Fruit fly (Drosophila melanogaster) whole organism, embryonic: ENCODE measurements around the gene sordd2.

ENCODE experiments used
- Abd-B ChIP-seq: fragments of 200-800 bp; sonication (Bioruptor generic); optimal IDR thresholded peaks from 2 replicates; lab custom pipeline; 2018; ENCODE audit warnings: missing biosample characterization, mild to moderate bottlenecking, missing genetic modification characterization, moderate library complexity
- Ada2b ChIP-seq: fragments of 200-800 bp; sonication (Bioruptor generic); IDR thresholded peaks from 2 replicates; pipeline ENCODE4 v1.3.6; 2022; ENCODE audit warnings: missing biosample characterization, missing genetic modification characterization
- B-H1 ChIP-seq: fragments of 200-800 bp; sonication (Bioruptor generic); IDR thresholded peaks from 3 replicates; pipeline ENCODE4 v1.3.6; 2022; ENCODE audit warnings: missing biosample characterization, missing genetic modification characterization
- BtbVII ChIP-seq: fragments of 200-800 bp; sonication (Bioruptor generic); optimal IDR thresholded peaks from 3 replicates; lab custom pipeline; 2017; ENCODE audit warnings: missing biosample characterization, mild to moderate bottlenecking, missing genetic modification characterization
- C15 ChIP-seq: fragments of 200-800 bp; sonication (Bioruptor generic); IDR thresholded peaks from 3 replicates; pipeline ENCODE4 v1.3.6; 2022; ENCODE audit warnings: missing biosample characterization, missing genetic modification characterization
- CG10366 ChIP-seq: fragments of 200-800 bp; sonication (Bioruptor generic); IDR thresholded peaks from 2 replicates; pipeline ENCODE4 v1.3.6; 2022; ENCODE audit warnings: missing biosample characterization, missing genetic modification characterization
- CG10565 ChIP-seq: fragments of 200-800 bp; sonication (Bioruptor generic); optimal IDR thresholded peaks from 3 replicates; lab custom pipeline; 2016; ENCODE audit warnings: missing biosample characterization, mild to moderate bottlenecking, missing genetic modification characterization
- CG11093 ChIP-seq: fragments of 200-800 bp; sonication (Bioruptor generic); IDR thresholded peaks from 3 replicates; pipeline ENCODE4 v1.3.6; 2022; ENCODE audit warnings: missing biosample characterization, missing genetic modification characterization
- CG11504 ChIP-seq: fragments of 200-800 bp; sonication (Bioruptor generic); optimal IDR thresholded peaks from 3 replicates; lab custom pipeline; 2019; ENCODE audit warnings: missing biosample characterization, mild to moderate bottlenecking, missing genetic modification characterization, moderate library complexity
- CG11723 ChIP-seq: fragments of 200-800 bp; sonication (Bioruptor generic); optimal IDR thresholded peaks from 2 replicates; lab custom pipeline; 2017; ENCODE audit warnings: missing biosample characterization, mild to moderate bottlenecking, missing genetic modification characterization
- CG13424 ChIP-seq: fragments of 200-800 bp; sonication (Bioruptor generic); optimal IDR thresholded peaks from 2 replicates; lab custom pipeline; 2019; ENCODE audit warnings: missing biosample characterization, mild to moderate bottlenecking, missing genetic modification characterization, moderate library complexity
- CG14050 ChIP-seq: fragments of 200-800 bp; sonication (Bioruptor generic); IDR thresholded peaks from 3 replicates; pipeline ENCODE4 v1.3.6; 2022; ENCODE audit warnings: missing biosample characterization, missing genetic modification characterization
- CG14667 ChIP-seq: fragments of 200-800 bp; sonication (Bioruptor generic); IDR thresholded peaks from 2 replicates; pipeline ENCODE4 v1.3.6; 2022; ENCODE audit warnings: missing biosample characterization, missing genetic modification characterization
- CG1529 ChIP-seq: fragments of 200-800 bp; sonication (Bioruptor generic); optimal IDR thresholded peaks from 3 replicates; lab custom pipeline; 2018; ENCODE audit warnings: missing biosample characterization, missing genetic modification characterization
- CG16815 ChIP-seq: fragments of 200-800 bp; sonication (Bioruptor generic); optimal IDR thresholded peaks from 3 replicates; lab custom pipeline; 2017; ENCODE audit warnings: missing biosample characterization, mild to moderate bottlenecking, missing genetic modification characterization
- CG17186 ChIP-seq: fragments of 200-800 bp; sonication (Bioruptor generic); optimal IDR thresholded peaks from 3 replicates; lab custom pipeline; 2017; ENCODE audit warnings: missing biosample characterization, missing genetic modification reagents, missing genetic modification characterization
- CG18619 ChIP-seq: fragments of 200-800 bp; sonication (Bioruptor generic); optimal IDR thresholded peaks from 3 replicates; lab custom pipeline; 2017; ENCODE audit warnings: missing biosample characterization, mild to moderate bottlenecking, missing genetic modification characterization
- CG18764 ChIP-seq: fragments of 200-800 bp; sonication (Bioruptor generic); optimal IDR thresholded peaks from 3 replicates; lab custom pipeline; 2016; ENCODE audit warnings: missing biosample characterization, missing genetic modification characterization
- CG2889 ChIP-seq: fragments of 200-800 bp; sonication (Bioruptor generic); IDR thresholded peaks from 3 replicates; pipeline ENCODE4 v1.3.6; 2022; ENCODE audit warnings: missing biosample characterization, missing genetic modification characterization
- CG30403 ChIP-seq: fragments of 200-800 bp; sonication (Bioruptor generic); optimal IDR thresholded peaks from 3 replicates; lab custom pipeline; 2016; ENCODE audit warnings: missing biosample characterization, missing genetic modification characterization
- CG31224 ChIP-seq: fragments of 200-800 bp; sonication (Bioruptor generic); IDR thresholded peaks from 2 replicates; pipeline ENCODE4 v1.3.6; 2022; ENCODE audit warnings: missing biosample characterization, missing genetic modification characterization
- CG3407 ChIP-seq: fragments of 200-800 bp; sonication (Bioruptor generic); optimal IDR thresholded peaks from 2 replicates; lab custom pipeline; 2018; ENCODE audit warnings: missing biosample characterization, mild to moderate bottlenecking, missing genetic modification characterization
- CG4328 ChIP-seq: fragments of 200-800 bp; sonication (Bioruptor generic); optimal IDR thresholded peaks from 3 replicates; lab custom pipeline; 2017; ENCODE audit warnings: missing biosample characterization, missing genetic modification reagents, missing genetic modification characterization
- CG4404 ChIP-seq: fragments of 200-800 bp; sonication (Bioruptor generic); IDR thresholded peaks from 2 replicates; pipeline ENCODE4 v1.3.6; 2022; ENCODE audit warnings: missing biosample characterization, missing genetic modification characterization
- CG5953 ChIP-seq: fragments of 200-800 bp; sonication (Bioruptor generic); IDR thresholded peaks from 2 replicates; pipeline ENCODE4 v1.3.6; 2022; ENCODE audit warnings: missing biosample characterization, missing genetic modification characterization
- CG7745 ChIP-seq: fragments of 200-800 bp; sonication (Bioruptor generic); optimal IDR thresholded peaks from 2 replicates; lab custom pipeline; 2018; ENCODE audit warnings: missing biosample characterization, mild to moderate bottlenecking, missing genetic modification characterization, moderate library complexity
- CG9215 ChIP-seq: fragments of 200-800 bp; sonication (Bioruptor generic); IDR thresholded peaks from 2 replicates; pipeline ENCODE4 v1.3.6; 2022; ENCODE audit warnings: missing biosample characterization, missing genetic modification characterization
- CkIIα-i1 ChIP-seq: fragments of 200-800 bp; sonication (Bioruptor generic); IDR thresholded peaks from 2 replicates; pipeline ENCODE4 v1.3.6; 2022; ENCODE audit warnings: missing biosample characterization, missing genetic modification characterization
- CoRest ChIP-seq: fragments of 200-800 bp; sonication (Bioruptor generic); optimal IDR thresholded peaks from 3 replicates; lab custom pipeline; 2018; ENCODE audit warnings: missing biosample characterization, mild to moderate bottlenecking, missing genetic modification characterization, moderate library complexity
- Dbx ChIP-seq: fragments of 200-800 bp; sonication (Bioruptor generic); IDR thresholded peaks from 3 replicates; pipeline ENCODE4 v1.3.6; 2022; ENCODE audit warnings: missing biosample characterization, missing genetic modification characterization
- Dek ChIP-seq: fragments of 200-800 bp; sonication (Bioruptor generic); optimal IDR thresholded peaks from 3 replicates; lab custom pipeline; 2019; ENCODE audit warnings: missing biosample characterization, mild to moderate bottlenecking, missing genetic modification characterization, moderate library complexity
- E2f2 ChIP-seq: fragments of 200-800 bp; sonication (Bioruptor generic); IDR thresholded peaks from 2 replicates; pipeline ENCODE4 v1.3.6; 2022; ENCODE audit warnings: missing biosample characterization, missing genetic modification characterization
- Elba2 ChIP-seq: fragments of 200-800 bp; sonication (Bioruptor generic); optimal IDR thresholded peaks from 3 replicates; lab custom pipeline; 2016; ENCODE audit warnings: missing biosample characterization, missing genetic modification characterization
- GATAe ChIP-seq: fragments of 200-800 bp; sonication (Bioruptor generic); conservative IDR thresholded peaks from 2 replicates; pipeline ENCODE4 v1.3.6; 2022; ENCODE audit warnings: missing biosample characterization, missing genetic modification characterization
- NK7.1 ChIP-seq: fragments of 200-800 bp; sonication (Bioruptor generic); optimal IDR thresholded peaks from 3 replicates; lab custom pipeline; 2016; ENCODE audit warnings: missing biosample characterization, missing genetic modification characterization
- az2 ChIP-seq: fragments of 200-800 bp; sonication (Bioruptor generic); optimal IDR thresholded peaks from 3 replicates; lab custom pipeline; 2016; ENCODE audit warnings: missing biosample characterization, missing genetic modification characterization
- bsh ChIP-seq, 2 experiments: fragments of 200-800 bp; sonication (Bioruptor generic); optimal IDR thresholded peaks; 2 replicates each; lab custom pipeline; 2017 to 2018; ENCODE audit warnings: mild to moderate bottlenecking in 2 of 2, missing biosample characterization in 2 of 2, missing genetic modification characterization in 2 of 2, moderate library complexity in 1 of 2
- chn ChIP-seq: fragments of 200-800 bp; sonication (Bioruptor generic); optimal IDR thresholded peaks from 2 replicates; lab custom pipeline; 2016; ENCODE audit warnings: missing biosample characterization, missing genetic modification characterization
- ci ChIP-seq: fragments of 200-800 bp; sonication (Bioruptor generic); IDR thresholded peaks from 3 replicates; pipeline ENCODE4 v1.3.6; 2022; ENCODE audit warnings: missing biosample characterization, missing genetic modification characterization
- crp ChIP-seq, 2 experiments: fragments of 200-800 bp; sonication (Bioruptor generic); optimal IDR thresholded peaks; 2 replicates in 1 of 2; 3 replicates in 1 of 2; lab custom pipeline; 2017; ENCODE audit warnings: missing biosample characterization in 2 of 2, missing genetic modification characterization in 2 of 2, mild to moderate bottlenecking in 1 of 2, moderate library complexity in 1 of 2
- dmrt99B ChIP-seq: fragments of 200-800 bp; sonication (Bioruptor generic); optimal IDR thresholded peaks from 2 replicates; lab custom pipeline; 2018; ENCODE audit warnings: missing biosample characterization, mild to moderate bottlenecking, missing genetic modification characterization, moderate library complexity
- esg ChIP-seq: fragments of 200-800 bp; sonication (Bioruptor generic); conservative IDR thresholded peaks from 2 replicates; pipeline ENCODE4 v1.3.6; 2022; ENCODE audit warnings: missing biosample characterization, missing genetic modification characterization
- eve ChIP-seq, 2 experiments: fragments of >200 bp; optimal IDR thresholded peaks; 2 replicates each; lab custom pipeline; 2017; ENCODE audit warnings: missing biosample characterization in 2 of 2, missing genetic modification characterization in 2 of 2
- eyg ChIP-seq: fragments of 200-800 bp; sonication (Bioruptor generic); optimal IDR thresholded peaks from 3 replicates; lab custom pipeline; 2016; ENCODE audit warnings: missing biosample characterization, missing genetic modification characterization
- gce ChIP-seq: fragments of 200-800 bp; sonication (Bioruptor generic); IDR thresholded peaks from 3 replicates; pipeline ENCODE4 v1.3.6; 2022; ENCODE audit warnings: missing biosample characterization, missing genetic modification characterization
- klu ChIP-seq: fragments of 200-800 bp; sonication (Bioruptor generic); IDR thresholded peaks from 2 replicates; pipeline ENCODE4 v1.3.6; 2022; ENCODE audit warnings: missing biosample characterization, missing genetic modification characterization
- lab ChIP-seq: fragments of 200-800 bp; sonication (Bioruptor generic); optimal IDR thresholded peaks from 3 replicates; lab custom pipeline; 2017; ENCODE audit warnings: missing biosample characterization, missing genetic modification characterization, mild to moderate bottlenecking, moderate library complexity, missing genetic modification reagents
- mam ChIP-seq: fragments of 200-800 bp; sonication (Bioruptor generic); optimal IDR thresholded peaks from 3 replicates; lab custom pipeline; 2016; ENCODE audit warnings: missing biosample characterization, missing genetic modification characterization
- stwl ChIP-seq: fragments of 200-800 bp; sonication (Bioruptor generic); optimal IDR thresholded peaks from 3 replicates; lab custom pipeline; 2018; ENCODE audit warnings: missing biosample characterization, mild to moderate bottlenecking, missing genetic modification characterization, moderate library complexity
- zen ChIP-seq: fragments of 200-800 bp; sonication (Bioruptor generic); optimal IDR thresholded peaks from 3 replicates; lab custom pipeline; 2018; ENCODE audit warnings: missing biosample characterization, mild to moderate bottlenecking, missing genetic modification characterization, moderate library complexity

The sordd2 gene

dm6 chrX:15802880-15803650 lies 4.1 kb upstream of the sordd2 start (continued):
- no peak for TF ChIP-seq BtbVII
- TF ChIP-seq eve (GFP tag; optimal IDR thresholded peaks at IDR 0.05; lab: Kevin White, UChicago), result peak in 1 of 2 experiments; percentile 38
- TF ChIP-seq eyg (GFP tag; lab: Kevin White, UChicago), result no peak
- TF ChIP-seq crp (GFP tag; optimal IDR thresholded peaks at IDR 0.05; lab: Kevin White, UChicago), result no peak
- no peak for TF ChIP-seq CG4328 (GFP tag; lab: Kevin White, UChicago)
- no peak for TF ChIP-seq CG4404
- TF ChIP-seq CG14050, result no peak
- TF ChIP-seq CG11504 (tag; lab: Kevin White, UChicago), result no peak
- TF ChIP-seq lab (GFP tag; lab: Kevin White, UChicago), result peak; percentile 10
- TF ChIP-seq CG10366 (GFP tag; lab: Robert Waterston, UW), result no peak
- no peak for TF ChIP-seq chn
- TF ChIP-seq CG30403 (GFP tag; lab: Kevin White, UChicago), result peak; percentile 10
- TF ChIP-seq CG11093, result no peak
- TF ChIP-seq mam (GFP tag; lab: Kevin White, UChicago), result peak; percentile 15
- no peak for TF ChIP-seq CG1529 (GFP tag; lab: Kevin White, UChicago)
- no peak for TF ChIP-seq CG9215 (GFP tag; lab: Robert Waterston, UW)
- peak; percentile 6 for TF ChIP-seq az2 (GFP tag; lab: Kevin White, UChicago)
- TF ChIP-seq C15, result no peak
- TF ChIP-seq Ada2b (GFP tag; lab: Robert Waterston, UW), result no peak
- TF ChIP-seq CG18764 (GFP tag; lab: Kevin White, UChicago), result no peak
- TF ChIP-seq gce (GFP tag; lab: Robert Waterston, UW), result no peak
- TF ChIP-seq CG10565, result no peak
- TF ChIP-seq stwl (tag; lab: Kevin White, UChicago), result peak; percentile 42
- TF ChIP-seq GATAe (GFP tag; lab: Robert Waterston, UW), result no peak
- TF ChIP-seq CG18619, result no peak
- TF ChIP-seq klu, result no peak
- no peak for TF ChIP-seq CG7745 (tag; lab: Kevin White, UChicago)
- no peak for TF ChIP-seq CG2889 (GFP tag; lab: Robert Waterston, UW)
- TF ChIP-seq CG17186 (GFP tag; lab: Kevin White, UChicago), result no peak
- no peak for TF ChIP-seq CG5953 (GFP tag; lab: Robert Waterston, UW)
- no peak for TF ChIP-seq CG11723
- TF ChIP-seq zen (tag; lab: Kevin White, UChicago), result peak; percentile 17
- no peak for TF ChIP-seq B-H1 (GFP tag; lab: Robert Waterston, UW)
- no peak for TF ChIP-seq Dek
- TF ChIP-seq esg (GFP tag; lab: Robert Waterston, UW), result no peak
- no peak for TF ChIP-seq CG16815 (GFP tag; lab: Kevin White, UChicago)
- TF ChIP-seq E2f2, result no peak
- TF ChIP-seq CG13424 (tag; lab: Kevin White, UChicago), result peak; percentile 34
- TF ChIP-seq ci, result no peak; the same call in 2 of the 3 replicates
- TF ChIP-seq CG3407 (GFP tag; lab: Kevin White, UChicago), result no peak
- TF ChIP-seq CG31224 (GFP tag; lab: Robert Waterston, UW), result no peak
- no peak for TF ChIP-seq CG14667 (GFP tag; lab: Robert Waterston, UW)
- no peak for TF ChIP-seq NK7.1 (GFP tag; lab: Kevin White, UChicago)
- TF ChIP-seq dmrt99B (tag; lab: Kevin White, UChicago), result peak; percentile 4
- no peak for TF ChIP-seq CkIIα-i1 (GFP tag; lab: Robert Waterston, UW)
- no peak for TF ChIP-seq Abd-B
- no peak for TF ChIP-seq Elba2 (GFP tag; lab: Kevin White, UChicago)
- TF ChIP-seq CoRest, result peak; percentile 40
- 0 out of 3 replicates have a peak, but pooled peaks have one; percentile 16 for TF ChIP-seq Dbx (GFP tag; lab: Robert Waterston, UW)
- TF ChIP-seq bsh (GFP tag; optimal IDR thresholded peaks at IDR 0.05; lab: Kevin White, UChicago), result peak in 1 of 2 experiments; percentile 21
